Worm (Caenorhabditis elegans): ENCODE results near the gene R12B2.2.

ce11 chrIII:5769726-5770235 is 37.0 kb upstream of the R12B2.2 start, which contains the start of gene cutl-23:
- no peak for TF ChIP-seq him-1 (tag; optimal IDR thresholded peaks at IDR 0.05)
- TF ChIP-seq W03F9.2 (tag; optimal IDR thresholded peaks at IDR 0.05) = no peak
- no peak for TF ChIP-seq dao-5 (tag; optimal IDR thresholded peaks at IDR 0.05)

All from whole organism, L4/young adult.